Worm (Caenorhabditis elegans) whole organism, young adult: ENCODE measurements around the gene Y75D11A.6.

Source experiments
- B0035.1 ChIP-seq: sonication (generic microtip); optimal IDR thresholded peaks from 2 replicates; lab custom pipeline; 2016; ENCODE audit warnings: missing genetic modification characterization, mild to moderate bottlenecking, missing compliant biosample characterization, missing genotype, missing genetic modification reagents
- B0261.1 ChIP-seq: sonication (generic microtip); optimal IDR thresholded peaks from 2 replicates; lab custom pipeline; 2016; ENCODE audit warnings: mild to moderate bottlenecking, missing genetic modification characterization, moderate library complexity, missing compliant biosample characterization
- F52B5.7 ChIP-seq: sonication (generic microtip); optimal IDR thresholded peaks from 2 replicates; lab custom pipeline; 2016; ENCODE audit warnings: mild to moderate bottlenecking, missing genetic modification characterization, missing compliant biosample characterization
- K11D2.4 ChIP-seq: fragments of 200-800 bp; sonication (Bioruptor generic); IDR thresholded peaks from 2 replicates; pipeline ENCODE4 v1.3.6; 2022; ENCODE audit warnings: missing genetic modification reagents, missing genetic modification characterization, missing compliant biosample characterization
- K12H6.12 ChIP-seq: fragments of 200-800 bp; sonication (Bioruptor generic); optimal IDR thresholded peaks from 2 replicates; lab custom pipeline; 2018; ENCODE audit warnings: mild to moderate bottlenecking, missing genetic modification characterization, missing compliant biosample characterization
- ZK185.1 ChIP-seq: sonication (generic microtip); optimal IDR thresholded peaks from 2 replicates; lab custom pipeline; 2016; ENCODE audit warnings: mild to moderate bottlenecking, missing genetic modification characterization, missing compliant biosample characterization; ENCODE audit not compliant: poor library complexity, severe bottlenecking
- aptf-2 ChIP-seq: fragments of 200-800 bp; sonication (Bioruptor generic); conservative IDR thresholded peaks from 2 replicates; pipeline ENCODE4 v1.3.6; 2022; ENCODE audit warnings: missing genetic modification reagents, missing genetic modification characterization, missing compliant biosample characterization
- attf-3 ChIP-seq: fragments of 200-800 bp; sonication (Bioruptor generic); conservative IDR thresholded peaks from 2 replicates; pipeline ENCODE4 v1.3.6; 2022; ENCODE audit warnings: missing genetic modification reagents, missing genetic modification characterization, missing compliant biosample characterization
- attf-5 ChIP-seq: fragments of 200-800 bp; sonication (Bioruptor generic); optimal IDR thresholded peaks from 2 replicates; lab custom pipeline; 2018; ENCODE audit warnings: mild to moderate bottlenecking, missing genetic modification characterization, missing compliant biosample characterization
- bed-1 ChIP-seq: fragments of 200-800 bp; sonication (Bioruptor generic); IDR thresholded peaks from 2 replicates; pipeline ENCODE4 v1.3.6; 2022; ENCODE audit warnings: missing genetic modification reagents, missing genetic modification characterization, missing compliant biosample characterization
- ceh-58 ChIP-seq: fragments of 200-800 bp; sonication (Bioruptor generic); IDR thresholded peaks from 2 replicates; pipeline ENCODE4 v1.3.6; 2022; ENCODE audit warnings: missing genetic modification characterization, missing compliant biosample characterization
- dpff-1 ChIP-seq: sonication (generic microtip); optimal IDR thresholded peaks from 2 replicates; lab custom pipeline; 2017; ENCODE audit warnings: mild to moderate bottlenecking, missing genetic modification characterization, missing compliant biosample characterization
- dpl-1 ChIP-seq: fragments of 150-350 bp; optimal IDR thresholded peaks from 2 replicates; lab custom pipeline; 2014; ENCODE audit warnings: missing biosample characterization, missing genetic modification reagents, missing genetic modification characterization
- ets-4 ChIP-seq: fragments of 200-800 bp; sonication (Bioruptor generic); optimal IDR thresholded peaks from 2 replicates; lab custom pipeline; 2018; ENCODE audit warnings: mild to moderate bottlenecking, missing genetic modification characterization, missing compliant biosample characterization
- hmg-1.2 ChIP-seq: fragments of 200-800 bp; sonication (Bioruptor generic); IDR thresholded peaks from 2 replicates; pipeline ENCODE4 v1.3.6; 2022; ENCODE audit warnings: missing genetic modification reagents, missing genetic modification characterization, missing compliant biosample characterization
- let-607 ChIP-seq, 2 experiments: fragments of 200-800 bp in 1 of 2; sonication (Bioruptor generic) in 1 of 2; sonication (generic microtip) in 1 of 2; optimal IDR thresholded peaks; 2 replicates each; lab custom pipeline; 2016 to 2018; ENCODE audit warnings: mild to moderate bottlenecking in 2 of 2, missing compliant biosample characterization in 2 of 2, missing genetic modification characterization in 2 of 2, moderate library complexity in 2 of 2, missing genotype in 1 of 2
- lin-26 ChIP-seq: fragments of 200-800 bp; sonication (Bioruptor generic); IDR thresholded peaks from 2 replicates; pipeline ENCODE4 v1.3.6; 2022; ENCODE audit warnings: missing genetic modification reagents, missing genetic modification characterization, missing compliant biosample characterization
- lin-54 ChIP-seq: fragments of 200-800 bp; sonication (Bioruptor generic); optimal IDR thresholded peaks from 2 replicates; lab custom pipeline; 2018; ENCODE audit warnings: mild to moderate bottlenecking, missing genetic modification characterization, missing compliant biosample characterization
- madf-6 ChIP-seq: fragments of 200-800 bp; sonication (Bioruptor generic); IDR thresholded peaks from 2 replicates; pipeline ENCODE4 v1.3.6; 2022; ENCODE audit warnings: missing genetic modification reagents, missing genetic modification characterization, missing compliant biosample characterization
- madf-8 ChIP-seq: fragments of 200-800 bp; sonication (Bioruptor generic); conservative IDR thresholded peaks from 2 replicates; pipeline ENCODE4 v1.3.6; 2022; ENCODE audit warnings: missing genetic modification reagents, missing genetic modification characterization, missing compliant biosample characterization
- mel-28 ChIP-seq: sonication (generic microtip); optimal IDR thresholded peaks from 2 replicates; lab custom pipeline; 2016; ENCODE audit warnings: borderline replicate concordance, mild to moderate bottlenecking, missing genetic modification characterization, missing compliant biosample characterization
- mes-4 ChIP-seq: sonication (generic microtip); optimal IDR thresholded peaks from 2 replicates; lab custom pipeline; 2016; ENCODE audit warnings: missing genotype, missing genetic modification characterization, missing compliant biosample characterization
- nhr-27 ChIP-seq: fragments of 200-800 bp; sonication (Bioruptor generic); optimal IDR thresholded peaks from 2 replicates; lab custom pipeline; 2018; ENCODE audit warnings: mild to moderate bottlenecking, missing genetic modification characterization, moderate library complexity, missing compliant biosample characterization
- nhr-80 ChIP-seq: sonication (generic microtip); optimal IDR thresholded peaks from 2 replicates; lab custom pipeline; 2016; ENCODE audit warnings: missing genetic modification characterization, missing compliant biosample characterization
- rcor-1 ChIP-seq: fragments of 200-800 bp; sonication (Bioruptor generic); IDR thresholded peaks from 2 replicates; pipeline ENCODE4 v1.3.6; 2022; ENCODE audit warnings: missing genetic modification reagents, missing genetic modification characterization, missing compliant biosample characterization
- rec-8 ChIP-seq, 2 experiments: sonication (generic microtip); optimal IDR thresholded peaks; 2 replicates each; lab custom pipeline; 2016; ENCODE audit warnings: mild to moderate bottlenecking in 2 of 2, missing genetic modification characterization in 2 of 2, missing genetic modification reagents in 2 of 2, missing genotype in 2 of 2, missing biosample characterization in 1 of 2, missing compliant biosample characterization in 1 of 2, moderate library complexity in 1 of 2
- rpc-1 ChIP-seq, 2 experiments: fragments of 150-350 bp in 1 of 2; sonication (generic microtip) in 1 of 2; optimal IDR thresholded peaks; 2 replicates each; lab custom pipeline; 2014 to 2018; ENCODE audit warnings: missing biosample characterization in 1 of 2, missing genetic modification characterization in 1 of 2, missing genetic modification reagents in 1 of 2, missing genotype in 1 of 2
- sea-2 ChIP-seq: fragments of 200-800 bp; sonication (Bioruptor generic); IDR thresholded peaks from 2 replicates; pipeline ENCODE4 v1.3.6; 2022; ENCODE audit warnings: missing genetic modification characterization, missing compliant biosample characterization
- snpc-1.3 ChIP-seq: sonication (generic microtip); optimal IDR thresholded peaks from 2 replicates; lab custom pipeline; 2017; ENCODE audit warnings: missing genetic modification characterization, mild to moderate bottlenecking, missing compliant biosample characterization, antibody characterized with exemption, moderate library complexity, missing genotype, missing genetic modification reagents; ENCODE audit not compliant: insufficient read depth
- snpc-3.4 ChIP-seq: sonication (generic microtip); optimal IDR thresholded peaks from 2 replicates; lab custom pipeline; 2017; ENCODE audit warnings: missing genetic modification characterization, mild to moderate bottlenecking, missing compliant biosample characterization, antibody characterized with exemption, moderate library complexity, missing genotype, missing genetic modification reagents
- snpc-4 ChIP-seq, 5 experiments: fragments of 150-350 bp in 1 of 5; sonication (generic microtip) in 4 of 5; optimal IDR thresholded peaks; 2 replicates each; lab custom pipeline; 2014 to 2018; ENCODE audit warnings: missing genetic modification characterization in 5 of 5, missing biosample characterization in 3 of 5, antibody characterized with exemption in 2 of 5, mild to moderate bottlenecking in 2 of 5, missing compliant biosample characterization in 2 of 5, missing genotype in 2 of 5, moderate library complexity in 2 of 5, missing genetic modification reagents in 1 of 5
- sptf-2 ChIP-seq: fragments of 200-800 bp; sonication (Bioruptor generic); optimal IDR thresholded peaks from 2 replicates; lab custom pipeline; 2018; ENCODE audit warnings: mild to moderate bottlenecking, missing genetic modification characterization, missing compliant biosample characterization
- tbp1 ChIP-seq: fragments of 200-800 bp; sonication (Bioruptor generic); optimal IDR thresholded peaks from 2 replicates; lab custom pipeline; 2018; ENCODE audit warnings: mild to moderate bottlenecking, missing genetic modification characterization, missing compliant biosample characterization
- unc-130 ChIP-seq: sonication (generic microtip); optimal IDR thresholded peaks from 2 replicates; lab custom pipeline; 2016; ENCODE audit warnings: missing genetic modification reagents, missing genetic modification characterization, missing compliant biosample characterization
- ztf-22 ChIP-seq: fragments of 200-800 bp; sonication (Bioruptor generic); optimal IDR thresholded peaks from 2 replicates; lab custom pipeline; 2018; ENCODE audit warnings: mild to moderate bottlenecking, missing genetic modification characterization, moderate library complexity, missing compliant biosample characterization
- ztf-6 ChIP-seq: fragments of 200-800 bp; sonication (Bioruptor generic); IDR thresholded peaks from 2 replicates; pipeline ENCODE4 v1.3.6; 2022; ENCODE audit warnings: missing genetic modification reagents, missing genetic modification characterization, missing compliant biosample characterization

The Y75D11A.6 gene

DNA sequence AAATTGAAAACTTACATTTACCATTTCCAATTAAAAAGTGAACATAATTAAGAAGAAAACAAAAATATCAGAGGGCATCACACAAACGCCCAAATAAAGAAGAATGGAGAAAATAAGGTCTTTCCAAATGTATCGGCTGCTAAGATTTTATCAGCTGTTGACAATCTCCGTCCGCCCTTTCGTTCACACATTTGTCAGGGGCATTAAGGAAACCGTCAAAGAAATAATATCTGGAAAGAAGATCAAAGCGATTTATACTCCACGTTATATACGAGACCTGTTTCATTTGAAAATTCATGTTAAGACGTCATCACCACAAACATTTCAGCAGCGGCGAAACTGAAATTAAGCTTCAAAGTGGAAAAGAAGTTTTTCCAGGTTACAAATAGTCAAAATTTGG is 35.8 kb downstream of the Y75D11A.6 start, which contains the start of gene fbxa-52:
TSS of gene fbxa-52 (minus strand) at position 101 of the 400 bp plus-strand sequence.
- TF ChIP-seq madf-8 (no peak), nhr-27 (tag; lab: Kevin White, UChicago) (no peak), dpl-1 (GFP tag; lab: Kevin White, UChicago) (no peak), ZK185.1 (tag; lab: Kevin White, UChicago) (no peak), dpff-1 (tag; lab: Kevin White, UChicago) (no peak), rcor-1 (GFP tag; lab: Robert Waterston, UW) (no peak), hmg-1.2 (GFP tag; lab: Robert Waterston, UW) (no peak), ceh-58 (GFP tag; lab: Robert Waterston, UW) (no peak), attf-3 (GFP tag; lab: Robert Waterston, UW) (no peak), sea-2 (GFP tag; lab: Robert Waterston, UW) (no peak), bed-1 (no peak), ztf-6 (GFP tag; lab: Robert Waterston, UW) (no peak)

DNA sequence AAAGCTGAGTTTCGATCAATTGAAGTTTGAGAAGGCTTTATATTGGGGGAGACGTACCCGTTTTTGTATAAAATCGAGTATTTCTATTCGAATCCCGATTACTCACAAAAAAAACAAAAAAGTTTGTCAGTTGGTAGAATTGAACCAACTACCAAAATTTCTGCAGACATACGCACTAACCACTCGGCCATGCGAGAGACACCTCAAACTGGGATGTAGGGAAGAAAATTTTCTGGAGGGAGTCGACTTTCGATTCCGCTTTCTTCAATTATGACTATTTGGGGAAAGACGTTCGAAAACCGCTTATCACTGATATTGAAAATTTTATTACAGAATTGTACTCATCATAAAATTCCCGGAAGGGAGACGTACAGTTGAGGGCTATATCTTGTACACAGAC is 41.1 kb downstream of the Y75D11A.6 start:
- peak; percentile 53; the same call in 1 of the 2 replicates for TF ChIP-seq lin-26
- peak; percentile 22 for TF ChIP-seq rpc-1 (optimal IDR thresholded peaks at IDR 0.05; lab: Kevin White, UChicago)
- TF ChIP-seq rpc-1 (tag; optimal IDR thresholded peaks at IDR 0.05; lab: Kevin White, UChicago), result peak; percentile 65
- TF ChIP-seq B0261.1, result peak; percentile 59
- TF ChIP-seq tbp1 (GFP tag; lab: Kevin White, UChicago), result peak; percentile 81

DNA sequence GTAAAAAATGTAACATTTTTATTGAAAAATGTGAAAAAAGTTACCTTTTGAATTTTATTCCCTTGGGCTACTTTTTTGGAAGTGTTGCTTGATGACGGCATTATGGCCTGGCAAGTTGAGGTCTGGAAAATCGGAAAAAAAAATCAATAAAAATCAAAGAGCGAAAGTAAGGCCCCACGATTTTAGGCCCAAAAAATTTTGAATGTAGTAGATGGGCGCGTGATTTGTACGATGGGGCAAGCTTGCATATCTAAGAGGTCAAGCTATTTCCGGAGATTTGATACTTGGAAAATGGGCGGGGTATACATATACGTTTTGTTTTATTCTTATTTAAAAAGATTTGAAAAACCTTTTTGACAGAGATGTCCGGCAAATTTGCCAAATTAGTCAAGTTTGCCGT is 41.8 kb downstream of the Y75D11A.6 start, which contains the start of gene F07G6.5:
TSS of gene F07G6.5 (minus strand) at position 101 of the 400 bp plus-strand sequence.
- TF ChIP-seq K12H6.12 (tag; lab: Kevin White, UChicago), result no peak
- no peak for TF ChIP-seq K11D2.4 (GFP tag; lab: Robert Waterston, UW)
- no peak for TF ChIP-seq ets-4
- no peak for TF ChIP-seq lin-54 (GFP tag; lab: Kevin White, UChicago)
- TF ChIP-seq F52B5.7 (tag; lab: Kevin White, UChicago), result no peak
- no peak for TF ChIP-seq aptf-2 (GFP tag; lab: Robert Waterston, UW)
- no peak for TF ChIP-seq unc-130 (GFP tag; lab: Kevin White, UChicago)
- TF ChIP-seq rec-8 (tag; optimal IDR thresholded peaks at IDR 0.05; lab: Kevin White, UChicago), result no peak
- TF ChIP-seq ztf-22, result no peak
- TF ChIP-seq snpc-4 (GFP tag; optimal IDR thresholded peaks at IDR 0.05; lab: Kevin White, UChicago), result no peak
- TF ChIP-seq snpc-4 (tag; optimal IDR thresholded peaks at IDR 0.05; lab: Kevin White, UChicago), result no peak
- no peak for TF ChIP-seq nhr-80 (tag; lab: Kevin White, UChicago)
- no peak for TF ChIP-seq let-607 (tag; optimal IDR thresholded peaks at IDR 0.05; lab: Kevin White, UChicago)
- TF ChIP-seq sptf-2 (GFP tag; lab: Kevin White, UChicago), result no peak
- TF ChIP-seq snpc-3.4 (tag; lab: Kevin White, UChicago), result no peak
- no peak for TF ChIP-seq mes-4 (tag; lab: Kevin White, UChicago)
- TF ChIP-seq mel-28 (tag; lab: Kevin White, UChicago), result no peak
- TF ChIP-seq madf-6 (GFP tag; lab: Robert Waterston, UW), result no peak
- no peak for TF ChIP-seq snpc-1.3 (tag; lab: Kevin White, UChicago)
- TF ChIP-seq attf-5 (GFP tag; lab: Kevin White, UChicago), result no peak
- TF ChIP-seq B0035.1 (tag; lab: Kevin White, UChicago), result no peak
